Fruit fly (Drosophila melanogaster): ENCODE results near the gene CG43093.

DNA sequence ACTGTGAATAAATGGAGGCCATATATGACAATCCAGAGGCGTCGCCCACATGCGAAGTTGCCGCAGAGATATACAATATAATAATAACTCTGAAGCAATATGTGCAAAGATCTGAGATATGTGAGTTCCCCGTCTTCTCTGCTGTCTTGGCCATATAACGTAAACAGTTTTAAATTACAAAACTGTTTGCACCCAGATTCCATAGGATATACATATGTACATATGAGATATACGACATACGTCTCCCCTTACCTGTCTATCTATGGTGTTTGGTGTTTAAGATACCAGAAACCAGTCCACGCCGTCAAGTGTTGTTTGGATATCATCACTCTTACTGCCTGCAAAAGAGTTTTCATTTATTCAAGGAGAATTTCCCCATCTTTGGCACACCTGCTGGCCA lies 13.8 kb downstream of the CG43093 start:
- no peak for TF ChIP-seq CTCF (optimal IDR thresholded peaks at IDR 0.05)
- no peak for TF ChIP-seq CG8478 (optimal IDR thresholded peaks at IDR 0.05)

Measured in S2 (cell line).